Fruit fly (Drosophila melanogaster) whole organism, embryonic: ENCODE results near the gene Larp7.

Experiments used
- Atf6 ChIP-seq: fragments of 200-800 bp; sonication (Bioruptor generic); IDR thresholded peaks from 2 replicates; pipeline ENCODE4 v1.3.6; 2022; ENCODE audit warnings: missing biosample characterization, missing genetic modification characterization
- BEAF-32 ChIP-seq: fragments of 200-800 bp; sonication (Bioruptor generic); optimal IDR thresholded peaks from 3 replicates; lab custom pipeline; 2017; ENCODE audit warnings: missing biosample characterization, missing genetic modification characterization, mild to moderate bottlenecking, moderate library complexity, missing genetic modification reagents
- Bdp1 ChIP-seq: fragments of 200-800 bp; sonication (Bioruptor generic); optimal IDR thresholded peaks from 3 replicates; lab custom pipeline; 2016; ENCODE audit warnings: missing biosample characterization, missing genetic modification characterization
- CG12769 ChIP-seq: fragments of 200-800 bp; sonication (Bioruptor generic); optimal IDR thresholded peaks from 2 replicates; lab custom pipeline; 2019; ENCODE audit warnings: missing biosample characterization, mild to moderate bottlenecking, missing genetic modification characterization, moderate library complexity
- CG14710 ChIP-seq: fragments of 200-800 bp; sonication (Bioruptor generic); optimal IDR thresholded peaks from 3 replicates; lab custom pipeline; 2019; ENCODE audit warnings: missing biosample characterization, mild to moderate bottlenecking, missing genetic modification characterization, moderate library complexity
- CG15514 ChIP-seq: fragments of 200-800 bp; sonication (Bioruptor generic); optimal IDR thresholded peaks from 3 replicates; lab custom pipeline; 2017; ENCODE audit warnings: missing biosample characterization, missing genetic modification characterization, mild to moderate bottlenecking, moderate library complexity, missing genetic modification reagents
- CG16813 ChIP-seq: fragments of 200-800 bp; sonication (Bioruptor generic); IDR thresholded peaks from 3 replicates; pipeline ENCODE4 v1.3.6; 2022; ENCODE audit warnings: missing biosample characterization, missing genetic modification characterization; ENCODE audit not compliant: partially characterized antibody
- CG16863 ChIP-seq: fragments of 200-800 bp; sonication (Bioruptor generic); optimal IDR thresholded peaks from 3 replicates; lab custom pipeline; 2016; ENCODE audit warnings: missing biosample characterization, missing genetic modification characterization
- CG2116 ChIP-seq: fragments of 200-800 bp; sonication (Bioruptor generic); optimal IDR thresholded peaks from 3 replicates; lab custom pipeline; 2018; ENCODE audit warnings: missing biosample characterization, mild to moderate bottlenecking, missing genetic modification characterization
- CG31224 ChIP-seq: fragments of 200-800 bp; sonication (Bioruptor generic); IDR thresholded peaks from 2 replicates; pipeline ENCODE4 v1.3.6; 2022; ENCODE audit warnings: missing biosample characterization, missing genetic modification characterization
- CG3163 ChIP-seq: fragments of 200-800 bp; sonication (Bioruptor generic); optimal IDR thresholded peaks from 3 replicates; lab custom pipeline; 2016; ENCODE audit warnings: missing biosample characterization, missing genetic modification characterization
- CG34224 ChIP-seq: fragments of 200-800 bp; sonication (Bioruptor generic); IDR thresholded peaks from 3 replicates; pipeline ENCODE4 v1.3.6; 2022; ENCODE audit warnings: missing biosample characterization, missing genetic modification characterization; ENCODE audit not compliant: partially characterized antibody
- CG3847 ChIP-seq: fragments of 200-800 bp; sonication (Bioruptor generic); IDR thresholded peaks from 2 replicates; pipeline ENCODE4 v1.3.6; 2022; ENCODE audit warnings: missing biosample characterization, missing genetic modification characterization
- CG4617 ChIP-seq: fragments of 200-800 bp; sonication (Bioruptor generic); optimal IDR thresholded peaks from 3 replicates; lab custom pipeline; 2016; ENCODE audit warnings: missing biosample characterization, missing genetic modification characterization, borderline replicate concordance
- CG6765 ChIP-seq: fragments of 200-800 bp; sonication (Bioruptor generic); optimal IDR thresholded peaks from 3 replicates; lab custom pipeline; 2017; ENCODE audit warnings: missing biosample characterization, mild to moderate bottlenecking, missing genetic modification characterization
- CG7556 ChIP-seq: fragments of 200-800 bp; sonication (Bioruptor generic); optimal IDR thresholded peaks from 2 replicates; lab custom pipeline; 2017; ENCODE audit warnings: missing biosample characterization, mild to moderate bottlenecking, missing genetic modification characterization
- CG7928 ChIP-seq: fragments of 200-800 bp; sonication (Bioruptor generic); optimal IDR thresholded peaks from 2 replicates; lab custom pipeline; 2017; ENCODE audit warnings: missing biosample characterization, mild to moderate bottlenecking, missing genetic modification characterization
- CG8089 ChIP-seq: fragments of 200-800 bp; sonication (Bioruptor generic); optimal IDR thresholded peaks from 3 replicates; lab custom pipeline; 2016; ENCODE audit warnings: missing biosample characterization, missing genetic modification characterization
- CG8478 ChIP-seq: fragments of >200 bp; optimal IDR thresholded peaks from 2 replicates; lab custom pipeline; 2018
- Dip2 ChIP-seq: fragments of 200-800 bp; sonication (Bioruptor generic); IDR thresholded peaks from 2 replicates; pipeline ENCODE4 v1.3.6; 2022; ENCODE audit warnings: missing biosample characterization, missing genetic modification characterization
- Eip74EF ChIP-seq, 2 experiments: fragments of 200-800 bp in 1 of 2; fragments of >200 bp in 1 of 2; sonication (Bioruptor generic) in 1 of 2; optimal IDR thresholded peaks; 2 replicates each; lab custom pipeline; 2017 to 2019; ENCODE audit warnings: missing biosample characterization in 2 of 2, missing genetic modification characterization in 2 of 2, mild to moderate bottlenecking in 1 of 2, moderate library complexity in 1 of 2
- Ets97D ChIP-seq: fragments of 200-800 bp; sonication (Bioruptor generic); optimal IDR thresholded peaks from 3 replicates; lab custom pipeline; 2016; ENCODE audit warnings: missing biosample characterization, missing genetic modification characterization
- GATAe ChIP-seq: fragments of 200-800 bp; sonication (Bioruptor generic); conservative IDR thresholded peaks from 2 replicates; pipeline ENCODE4 v1.3.6; 2022; ENCODE audit warnings: missing biosample characterization, missing genetic modification characterization
- Gsc ChIP-seq: fragments of 200-800 bp; sonication (Bioruptor generic); IDR thresholded peaks from 2 replicates; pipeline ENCODE4 v1.3.6; 2022; ENCODE audit warnings: missing biosample characterization, missing genetic modification characterization
- HHEX ChIP-seq: fragments of 200-800 bp; sonication (Bioruptor generic); optimal IDR thresholded peaks from 3 replicates; lab custom pipeline; 2017; ENCODE audit warnings: missing biosample characterization, mild to moderate bottlenecking, missing genetic modification characterization, missing genetic modification reagents
- HmgD ChIP-seq: fragments of 200-800 bp; sonication (Bioruptor generic); optimal IDR thresholded peaks from 3 replicates; lab custom pipeline; 2016; ENCODE audit warnings: missing biosample characterization, missing genetic modification characterization
- Mrtf ChIP-seq: fragments of 200-800 bp; sonication (Bioruptor generic); IDR thresholded peaks from 3 replicates; pipeline ENCODE4 v1.3.6; 2022; ENCODE audit warnings: missing biosample characterization, missing genetic modification characterization
- NFAT ChIP-seq: fragments of 200-800 bp; sonication (Bioruptor generic); IDR thresholded peaks from 2 replicates; pipeline ENCODE4 v1.3.6; 2022; ENCODE audit warnings: missing biosample characterization, missing genetic modification characterization
- Nf-YB ChIP-seq: fragments of 200-800 bp; sonication (Bioruptor generic); optimal IDR thresholded peaks from 3 replicates; lab custom pipeline; 2019; ENCODE audit warnings: missing biosample characterization, mild to moderate bottlenecking, missing genetic modification characterization, moderate library complexity
- Sin3A ChIP-seq: fragments of >200 bp; optimal IDR thresholded peaks from 2 replicates; lab custom pipeline; 2018
- Six4 ChIP-seq: fragments of 200-800 bp; sonication (Bioruptor generic); optimal IDR thresholded peaks from 2 replicates; lab custom pipeline; 2016; ENCODE audit warnings: missing biosample characterization, missing genetic modification characterization
- Spps ChIP-seq: fragments of 200-800 bp; sonication (Bioruptor generic); optimal IDR thresholded peaks from 2 replicates; lab custom pipeline; 2018; ENCODE audit warnings: missing biosample characterization, mild to moderate bottlenecking, missing genetic modification characterization
- Sry-δ ChIP-seq: fragments of 200-800 bp; sonication (Bioruptor generic); optimal IDR thresholded peaks from 2 replicates; lab custom pipeline; 2016; ENCODE audit warnings: missing biosample characterization, missing genetic modification characterization
- Vsx1 ChIP-seq: fragments of 200-800 bp; sonication (Bioruptor generic); optimal IDR thresholded peaks from 2 replicates; lab custom pipeline; 2017; ENCODE audit warnings: missing biosample characterization, mild to moderate bottlenecking, missing genetic modification characterization, missing genetic modification reagents
- YL-1 ChIP-seq: fragments of 200-800 bp; sonication (Bioruptor generic); optimal IDR thresholded peaks from 3 replicates; lab custom pipeline; 2017; ENCODE audit warnings: missing biosample characterization, mild to moderate bottlenecking, missing genetic modification characterization
- ash1 ChIP-seq: fragments of 200-800 bp; sonication (Bioruptor generic); optimal IDR thresholded peaks from 2 replicates; lab custom pipeline; 2018; ENCODE audit warnings: missing biosample characterization, mild to moderate bottlenecking, missing genetic modification characterization
- crol ChIP-seq: fragments of 200-800 bp; sonication (Bioruptor generic); IDR thresholded peaks from 2 replicates; pipeline ENCODE4 v1.3.6; 2022; ENCODE audit warnings: missing biosample characterization, missing genetic modification characterization
- dati ChIP-seq: fragments of 200-800 bp; sonication (Bioruptor generic); IDR thresholded peaks from 2 replicates; pipeline ENCODE4 v1.3.6; 2022; ENCODE audit warnings: missing biosample characterization, missing genetic modification characterization
- en ChIP-seq: fragments of 200-800 bp; sonication (Bioruptor generic); optimal IDR thresholded peaks from 2 replicates; lab custom pipeline; 2016; ENCODE audit warnings: missing biosample characterization, missing genetic modification characterization
- gsb ChIP-seq: fragments of 200-800 bp; sonication (Bioruptor generic); IDR thresholded peaks from 2 replicates; pipeline ENCODE4 v1.3.6; 2022; ENCODE audit warnings: missing biosample characterization, missing genetic modification characterization
- ham ChIP-seq: fragments of 200-800 bp; sonication (Bioruptor generic); IDR thresholded peaks from 2 replicates; pipeline ENCODE4 v1.3.6; 2022; ENCODE audit warnings: missing biosample characterization, missing genetic modification characterization
- hbn ChIP-seq: fragments of 200-800 bp; sonication (Bioruptor generic); IDR thresholded peaks from 2 replicates; pipeline ENCODE4 v1.3.6; 2022; ENCODE audit warnings: missing biosample characterization, missing genetic modification characterization; ENCODE audit not compliant: partially characterized antibody
- pnt ChIP-seq: fragments of 200-800 bp; sonication (Bioruptor generic); optimal IDR thresholded peaks from 3 replicates; lab custom pipeline; 2016; ENCODE audit warnings: missing biosample characterization, missing genetic modification characterization
- prd ChIP-seq, 3 experiments: fragments of >200 bp in 2 of 3; fragments of 200-800 bp in 1 of 3; sonication (Bioruptor generic) in 1 of 3; optimal IDR thresholded peaks in 2 of 3; IDR thresholded peaks in 1 of 3; 2 replicates in 2 of 3; 3 replicates in 1 of 3; pipeline versions ENCODE4 v1.3.6 to Lab custom; 2017 to 2022; ENCODE audit warnings: missing biosample characterization in 1 of 3, missing genetic modification characterization in 1 of 3
- rib ChIP-seq: fragments of 200-800 bp; sonication (Bioruptor generic); IDR thresholded peaks from 2 replicates; pipeline ENCODE4 v1.3.6; 2022; ENCODE audit warnings: missing biosample characterization, missing genetic modification characterization
- sc ChIP-seq, 3 experiments: fragments of >200 bp in 2 of 3; fragments of 200-800 bp in 1 of 3; sonication (Bioruptor generic) in 1 of 3; optimal IDR thresholded peaks; 2 replicates in 2 of 3; 3 replicates in 1 of 3; lab custom pipeline; 2017; ENCODE audit warnings: mild to moderate bottlenecking in 1 of 3, missing biosample characterization in 1 of 3, missing genetic modification characterization in 1 of 3, missing genetic modification reagents in 1 of 3
- schlank ChIP-seq: fragments of 200-800 bp; sonication (Bioruptor generic); optimal IDR thresholded peaks from 2 replicates; lab custom pipeline; 2018; ENCODE audit warnings: missing biosample characterization, mild to moderate bottlenecking, missing genetic modification characterization
- sna ChIP-seq: fragments of 200-800 bp; sonication (Bioruptor generic); IDR thresholded peaks from 2 replicates; pipeline ENCODE4 v1.3.6; 2022; ENCODE audit warnings: missing biosample characterization, missing genetic modification characterization; ENCODE audit not compliant: partially characterized antibody
- sob ChIP-seq: fragments of 200-800 bp; sonication (Bioruptor generic); IDR thresholded peaks from 2 replicates; pipeline ENCODE4 v1.3.6; 2022; ENCODE audit warnings: missing biosample characterization, missing genetic modification characterization

The Larp7 gene

dm6 chrX:9272830-9273507, 29.4 kb downstream of the Larp7 start, which contains the start of the genes Cfp1 and Aladin (continued):
- TF ChIP-seq BEAF-32 (peak; percentile 77), crol (GFP tag; lab: Robert Waterston, UW) (no peak), pnt (GFP tag; lab: Kevin White, UChicago) (no peak), Mrtf (GFP tag; lab: Robert Waterston, UW) (no peak), sna (no peak), Atf6 (no peak), Bdp1 (no peak), CG12769 (tag; lab: Kevin White, UChicago) (no peak), CG3163 (GFP tag; lab: Kevin White, UChicago) (no peak), Sry-δ (GFP tag; lab: Kevin White, UChicago) (peak; percentile 71), Ets97D (GFP tag; lab: Kevin White, UChicago) (no peak), HHEX (GFP tag; lab: Kevin White, UChicago) (no peak), Six4 (GFP tag; lab: Kevin White, UChicago) (no peak), CG2116 (GFP tag; lab: Kevin White, UChicago) (peak; percentile 66), CG4617 (GFP tag; lab: Kevin White, UChicago) (no peak), CG7556 (GFP tag; lab: Kevin White, UChicago) (no peak), Spps (tag; lab: Kevin White, UChicago) (no peak), Sin3A (lab: Kevin White, UChicago) (no peak), CG8089 (no peak), Eip74EF (GFP tag; optimal IDR thresholded peaks at IDR 0.05; lab: Kevin White, UChicago) (no peak), Dip2 (GFP tag; lab: Robert Waterston, UW) (no peak), CG34224 (peak; percentile 37; the same call in 2 of the 3 replicates), GATAe (GFP tag; lab: Robert Waterston, UW) (no peak), schlank (tag; lab: Kevin White, UChicago) (no peak), rib (GFP tag; lab: Robert Waterston, UW) (no peak), Gsc (GFP tag; lab: Robert Waterston, UW) (no peak), CG3847 (GFP tag; lab: Robert Waterston, UW) (no peak), CG7928 (no peak), sc (optimal IDR thresholded peaks at IDR 0.05; lab: Kevin White, UChicago) (no peak), sc (GFP tag; optimal IDR thresholded peaks at IDR 0.05; lab: Kevin White, UChicago) (no peak), sob (GFP tag; lab: Robert Waterston, UW) (no peak), Nf-YB (no peak), en (no peak), CG14710 (tag; lab: Kevin White, UChicago) (peak; percentile 34), YL-1 (GFP tag; lab: Kevin White, UChicago) (no peak), CG16813 (GFP tag; lab: Robert Waterston, UW) (peak; percentile 59; the same call in 2 of the 3 replicates), CG6765 (GFP tag; lab: Kevin White, UChicago) (no peak), gsb (GFP tag; lab: Robert Waterston, UW) (no peak), hbn (GFP tag; lab: Robert Waterston, UW) (peak; percentile 32; the same call in 1 of the 2 replicates), CG15514 (no peak), ham (GFP tag; lab: Robert Waterston, UW) (no peak), CG31224 (GFP tag; lab: Robert Waterston, UW) (no peak), CG16863 (GFP tag; lab: Kevin White, UChicago) (no peak), ash1 (GFP tag; lab: Kevin White, UChicago) (no peak), HmgD (GFP tag; lab: Kevin White, UChicago) (no peak), Vsx1 (GFP tag; lab: Kevin White, UChicago) (no peak), prd (optimal IDR thresholded peaks at IDR 0.05; lab: Kevin White, UChicago) (no peak), prd (GFP tag; IDR thresholded peaks at IDR 0.05; lab: Robert Waterston, UW) (no peak), CG8478 (lab: Kevin White, UChicago) (no peak), NFAT (GFP tag; lab: Robert Waterston, UW) (0 out of 2 replicates have a peak, but pooled peaks have one; percentile 10), dati (no peak)
